Worm (Caenorhabditis elegans) whole organism, L1 larva: ENCODE measurements around the gene ilkp-1.
A peak's percentile ranks its signal among the peaks of the same experiment; 100 is the strongest.

Experiments used
- C04F5.9 ChIP-seq: sonication (generic microtip); optimal IDR thresholded peaks from 2 replicates; lab custom pipeline; 2016; ENCODE audit warnings: missing genetic modification characterization, missing compliant biosample characterization
- C16A3.4 ChIP-seq: fragments of 150-350 bp; optimal IDR thresholded peaks from 2 replicates; lab custom pipeline; 2014; ENCODE audit warnings: missing biosample characterization, missing genetic modification characterization
- C34B4.2 ChIP-seq: sonication (generic microtip); optimal IDR thresholded peaks from 2 replicates; lab custom pipeline; 2017; ENCODE audit warnings: mild to moderate bottlenecking, missing genetic modification characterization, missing compliant biosample characterization
- Y116A8C.19 ChIP-seq: sonication (generic microtip); optimal IDR thresholded peaks from 2 replicates; lab custom pipeline; 2016; ENCODE audit warnings: missing compliant biosample characterization, missing genetic modification characterization, borderline replicate concordance
- aha-1 ChIP-seq: fragments of 150-350 bp; optimal IDR thresholded peaks from 2 replicates; lab custom pipeline; 2014; ENCODE audit warnings: missing biosample characterization, missing genetic modification characterization
- aly-2 ChIP-seq: fragments of 150-350 bp; optimal IDR thresholded peaks from 2 replicates; lab custom pipeline; 2014; ENCODE audit warnings: missing biosample characterization, missing genetic modification characterization
- ceh-63 ChIP-seq: fragments of 200-800 bp; sonication (Bioruptor generic); optimal IDR thresholded peaks from 2 replicates; lab custom pipeline; 2018; ENCODE audit warnings: mild to moderate bottlenecking, missing genetic modification characterization, missing compliant biosample characterization
- ceh-90 ChIP-seq: sonication (generic microtip); optimal IDR thresholded peaks from 2 replicates; lab custom pipeline; 2016; ENCODE audit warnings: missing genetic modification characterization, missing compliant biosample characterization
- ces-1 ChIP-seq: fragments of 150-350 bp; optimal IDR thresholded peaks from 2 replicates; lab custom pipeline; 2014; ENCODE audit warnings: missing biosample characterization, missing genetic modification reagents, missing genetic modification characterization
- dpl-1 ChIP-seq, 3 experiments: fragments of 150-350 bp in 2 of 3; sonication (generic microtip) in 1 of 3; optimal IDR thresholded peaks; 2 replicates each; lab custom pipeline; 2014 to 2017; ENCODE audit warnings: missing biosample characterization in 3 of 3, missing genetic modification characterization in 3 of 3, missing genetic modification reagents in 3 of 3
- efl-3 ChIP-seq: fragments of 200-800 bp; sonication (Bioruptor generic); optimal IDR thresholded peaks from 2 replicates; lab custom pipeline; 2018; ENCODE audit warnings: mild to moderate bottlenecking, missing genetic modification characterization, missing compliant biosample characterization
- egl-13 ChIP-seq: sonication (generic microtip); optimal IDR thresholded peaks from 2 replicates; lab custom pipeline; 2016; ENCODE audit warnings: missing genotype, missing genetic modification reagents, missing genetic modification characterization, missing compliant biosample characterization
- elt-2 ChIP-seq: sonication (generic microtip); optimal IDR thresholded peaks from 2 replicates; lab custom pipeline; 2016; ENCODE audit warnings: missing genetic modification characterization, mild to moderate bottlenecking, inconsistent platforms, missing compliant biosample characterization, missing genetic modification reagents
- elt-3 ChIP-seq, 6 experiments: fragments of 150-350 bp in 1 of 6; sonication (generic microtip); optimal IDR thresholded peaks; 2 replicates each; lab custom pipeline; 2017 to 2018; ENCODE audit warnings: missing biosample characterization in 6 of 6, missing genetic modification characterization in 6 of 6, inconsistent platforms in 1 of 6
- fkh-10 ChIP-seq: sonication (generic microtip); optimal IDR thresholded peaks from 2 replicates; lab custom pipeline; 2017; ENCODE audit warnings: missing biosample characterization, missing genetic modification reagents, missing genetic modification characterization
- fkh-4 ChIP-seq: sonication (generic microtip); optimal IDR thresholded peaks from 2 replicates; lab custom pipeline; 2016; ENCODE audit warnings: missing compliant biosample characterization, missing genetic modification characterization, borderline replicate concordance
- fkh-8 ChIP-seq: sonication (generic microtip); optimal IDR thresholded peaks from 2 replicates; lab custom pipeline; 2016; ENCODE audit warnings: mild to moderate bottlenecking, missing genetic modification characterization, missing compliant biosample characterization
- fos-1 ChIP-seq: fragments of 150-350 bp; optimal IDR thresholded peaks from 2 replicates; lab custom pipeline; 2014; ENCODE audit warnings: missing biosample characterization, missing genetic modification characterization
- lin-13 ChIP-seq: fragments of 150-350 bp; optimal IDR thresholded peaks from 2 replicates; lab custom pipeline; 2014; ENCODE audit warnings: missing biosample characterization, missing genetic modification reagents, missing genetic modification characterization
- lin-14 ChIP-seq: fragments of 200-800 bp; sonication (Bioruptor generic); optimal IDR thresholded peaks from 2 replicates; lab custom pipeline; 2018; ENCODE audit warnings: mild to moderate bottlenecking, missing genetic modification characterization, moderate library complexity, missing compliant biosample characterization
- lin-35 ChIP-seq, 2 experiments: fragments of 150-350 bp; optimal IDR thresholded peaks; 2 replicates each; lab custom pipeline; 2014; ENCODE audit warnings: missing biosample characterization in 2 of 2, missing genetic modification characterization in 2 of 2, missing genetic modification reagents in 2 of 2
- lsy-2 ChIP-seq, 2 experiments: fragments of 150-350 bp; optimal IDR thresholded peaks; 2 replicates each; lab custom pipeline; 2014; ENCODE audit warnings: missing biosample characterization in 2 of 2, missing genetic modification characterization in 2 of 2
- mab-9 ChIP-seq: fragments of 200-800 bp; sonication (Bioruptor generic); IDR thresholded peaks from 2 replicates; pipeline ENCODE4 v1.3.6; 2022; ENCODE audit warnings: missing genetic modification reagents, missing genetic modification characterization, missing compliant biosample characterization
- mep-1 ChIP-seq: fragments of 150-350 bp; optimal IDR thresholded peaks from 2 replicates; lab custom pipeline; 2014; ENCODE audit warnings: missing biosample characterization, missing genetic modification characterization
- nhr-20 ChIP-seq: sonication (generic microtip); optimal IDR thresholded peaks from 2 replicates; lab custom pipeline; 2016; ENCODE audit warnings: mild to moderate bottlenecking, missing genetic modification characterization, missing compliant biosample characterization
- nhr-28 ChIP-seq: fragments of 150-350 bp; optimal IDR thresholded peaks from 2 replicates; lab custom pipeline; 2014; ENCODE audit warnings: missing biosample characterization, missing genetic modification characterization
- nhr-47 ChIP-seq: sonication (generic microtip); optimal IDR thresholded peaks from 2 replicates; lab custom pipeline; 2016; ENCODE audit warnings: mild to moderate bottlenecking, missing genetic modification characterization, moderate library complexity, missing compliant biosample characterization
- nhr-71 ChIP-seq: sonication (generic microtip); optimal IDR thresholded peaks from 2 replicates; lab custom pipeline; 2016; ENCODE audit warnings: mild to moderate bottlenecking, missing genetic modification characterization, moderate library complexity, missing compliant biosample characterization
- nhr-84 ChIP-seq: sonication (generic microtip); optimal IDR thresholded peaks from 2 replicates; lab custom pipeline; 2017; ENCODE audit warnings: missing biosample characterization, missing genetic modification characterization
- nhr-85 ChIP-seq: sonication (generic microtip); peaks from one replicate; lab custom pipeline; 2016; ENCODE audit warnings: missing genetic modification characterization, inconsistent platforms, missing compliant biosample characterization
- nhr-90 ChIP-seq: sonication (generic microtip); optimal IDR thresholded peaks from 2 replicates; lab custom pipeline; 2016; ENCODE audit warnings: mild to moderate bottlenecking, missing genetic modification characterization, missing compliant biosample characterization; ENCODE audit not compliant: poor library complexity
- sox-4 ChIP-seq: sonication (generic microtip); optimal IDR thresholded peaks from 2 replicates; lab custom pipeline; 2016; ENCODE audit warnings: missing genetic modification characterization, missing compliant biosample characterization
- sptf-1 ChIP-seq: fragments of 150-350 bp; optimal IDR thresholded peaks from 2 replicates; lab custom pipeline; 2014; ENCODE audit warnings: missing biosample characterization, missing genetic modification characterization
- swsn-7 ChIP-seq: sonication (generic microtip); optimal IDR thresholded peaks from 2 replicates; lab custom pipeline; 2016; ENCODE audit warnings: missing genetic modification characterization, missing compliant biosample characterization
- tbx-2 ChIP-seq: sonication (generic microtip); optimal IDR thresholded peaks from 2 replicates; lab custom pipeline; 2016; ENCODE audit warnings: missing genetic modification characterization, missing compliant biosample characterization
- xbp-1 ChIP-seq: sonication (generic microtip); optimal IDR thresholded peaks from 2 replicates; lab custom pipeline; 2016; ENCODE audit warnings: missing genetic modification characterization, missing compliant biosample characterization
- ztf-4 ChIP-seq: fragments of 150-350 bp; optimal IDR thresholded peaks from 2 replicates; lab custom pipeline; 2014; ENCODE audit warnings: missing biosample characterization, missing genetic modification characterization

Gene ilkp-1

DNA sequence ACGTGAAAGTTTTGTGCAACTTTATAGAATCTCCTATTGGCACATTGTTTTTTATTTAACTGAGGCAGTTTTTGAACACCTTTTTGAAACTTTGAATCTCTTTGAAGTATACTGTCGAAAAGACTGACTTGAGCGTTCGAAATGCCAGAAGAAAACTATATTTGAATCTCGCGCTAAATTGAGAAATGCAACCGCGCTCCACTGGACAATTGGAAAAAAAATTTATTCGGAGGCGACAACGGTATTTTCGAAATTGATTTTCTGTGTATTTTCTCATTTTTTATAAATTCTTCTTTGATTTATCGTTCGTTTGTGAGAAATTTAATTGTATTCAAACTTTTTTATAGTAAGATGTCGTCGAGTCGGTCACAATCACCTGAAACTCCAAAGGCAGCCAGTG is 28.0 kb upstream of the ilkp-1 start, which contains the start of gene let-858 (continued):
- TF ChIP-seq mab-9 (GFP tag; lab: Robert Waterston, UW) (no peak), tbx-2 (tag; lab: Kevin White, UChicago) (peak; percentile 59), nhr-85 (peak; percentile 44), Y116A8C.19 (no peak), nhr-28 (no peak), C34B4.2 (no peak), aly-2 (peak; percentile 36), nhr-90 (tag; lab: Kevin White, UChicago) (peak; percentile 67), ztf-4 (tag; lab: Kevin White, UChicago) (no peak), C04F5.9 (tag; lab: Kevin White, UChicago) (peak; percentile 10), aha-1 (tag; lab: Kevin White, UChicago) (no peak), nhr-71 (tag; lab: Kevin White, UChicago) (peak; percentile 71), sptf-1 (tag; lab: Kevin White, UChicago) (no peak), C16A3.4 (tag; lab: Kevin White, UChicago) (peak; percentile 54), mep-1 (peak; percentile 56), lin-35 (GFP tag; optimal IDR thresholded peaks at IDR 0.05; lab: Kevin White, UChicago) (peak; percentile 96 to 98), lsy-2 (tag; optimal IDR thresholded peaks at IDR 0.05; lab: Kevin White, UChicago) (peak; percentile 67 to 82), sox-4 (no peak), efl-3 (GFP tag; lab: Kevin White, UChicago) (no peak), fkh-4 (tag; lab: Kevin White, UChicago) (no peak), fos-1 (tag; lab: Kevin White, UChicago) (no peak), egl-13 (tag; lab: Kevin White, UChicago) (no peak), nhr-47 (peak; percentile 78), swsn-7 (tag; lab: Kevin White, UChicago) (peak; percentile 56), nhr-20 (tag; lab: Kevin White, UChicago) (peak; percentile 61), fkh-10 (GFP tag; lab: Kevin White, UChicago) (no peak)
- TF ChIP-seq, all 84 proteins: peak for 33

DNA sequence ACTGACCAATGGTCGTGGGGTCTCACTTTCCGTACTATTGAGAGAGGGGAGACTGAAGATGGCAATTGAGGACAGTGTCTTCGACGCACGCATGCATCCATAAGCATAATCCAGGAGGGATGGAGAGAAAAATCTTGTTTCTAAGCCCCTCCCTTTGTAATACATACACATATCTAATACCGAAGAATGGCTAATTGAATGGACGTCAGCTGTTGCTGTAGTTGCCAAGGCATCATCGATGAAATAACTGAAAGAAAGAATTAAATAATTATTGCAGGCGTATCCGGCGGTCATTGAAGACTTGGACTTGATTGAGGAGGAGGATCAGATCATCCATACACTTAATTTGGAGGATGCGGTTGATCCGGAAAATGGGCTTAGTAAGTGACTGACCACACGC is 24.5 kb upstream of the ilkp-1 start, which contains the start of gene F33A8.7:
F33A8.7 (minus strand) TSS at position 101 of the 400 bp plus-strand sequence.
- TF ChIP-seq ces-1 (no peak), dpl-1 (GFP tag; optimal IDR thresholded peaks at IDR 0.05; lab: Kevin White, UChicago) (no peak)

DNA sequence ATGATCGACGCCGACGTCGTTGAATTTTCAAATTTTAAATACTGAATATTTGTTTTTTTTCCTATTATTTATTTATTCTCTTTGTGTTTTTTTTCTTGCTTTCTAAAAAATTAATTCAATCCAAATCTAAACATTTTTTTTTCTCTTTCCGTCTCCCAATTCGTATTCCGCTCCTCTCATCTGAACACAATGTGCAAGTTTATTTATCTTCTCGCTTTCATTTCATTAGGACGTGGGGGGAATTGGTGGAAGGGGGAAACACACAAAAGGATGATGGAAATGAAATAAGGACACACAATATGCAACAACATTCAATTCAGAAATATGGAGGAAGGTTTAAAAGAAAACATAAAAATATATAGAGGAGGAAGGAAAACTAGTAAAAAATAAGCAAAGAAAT is 22.3 kb upstream of the ilkp-1 start:
- TF ChIP-seq lin-14 (GFP tag; lab: Kevin White, UChicago) (peak; percentile 7), aly-2 (peak; percentile 9), mab-9 (GFP tag; lab: Robert Waterston, UW) (no peak), elt-2 (tag; lab: Kevin White, UChicago) (no peak), ceh-63 (GFP tag; lab: Kevin White, UChicago) (no peak), ces-1 (no peak), fkh-8 (tag; lab: Kevin White, UChicago) (no peak), Y116A8C.19 (no peak), ceh-90 (no peak), nhr-84 (tag; lab: Kevin White, UChicago) (no peak), tbx-2 (tag; lab: Kevin White, UChicago) (no peak), lin-13 (no peak), lsy-2 (tag; optimal IDR thresholded peaks at IDR 0.05; lab: Kevin White, UChicago) (no peak)

DNA sequence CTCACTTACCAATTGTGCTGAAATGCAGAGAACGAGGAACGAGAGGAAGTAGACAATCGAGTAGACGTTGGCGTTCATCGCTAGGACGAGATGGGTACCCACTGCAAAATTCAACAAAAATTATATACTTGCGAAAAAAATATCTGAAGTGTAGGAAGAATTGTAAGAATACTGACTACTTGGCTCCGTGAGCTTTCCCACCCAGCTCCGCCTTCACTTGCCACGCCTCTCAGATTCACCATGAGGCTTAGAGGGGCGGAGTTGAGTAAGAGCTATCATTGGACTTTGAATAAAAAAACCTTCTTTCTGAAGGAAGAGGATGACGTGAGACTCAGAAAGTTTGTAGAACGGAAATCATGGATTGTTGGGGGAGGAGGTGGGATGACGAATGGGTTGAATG is 19.8 kb upstream of the ilkp-1 start, which contains the start of gene nlp-18:
nlp-18 (minus strand) TSS at position 101 of the 400 bp plus-strand sequence.
- no peak for TF ChIP-seq nhr-28

DNA sequence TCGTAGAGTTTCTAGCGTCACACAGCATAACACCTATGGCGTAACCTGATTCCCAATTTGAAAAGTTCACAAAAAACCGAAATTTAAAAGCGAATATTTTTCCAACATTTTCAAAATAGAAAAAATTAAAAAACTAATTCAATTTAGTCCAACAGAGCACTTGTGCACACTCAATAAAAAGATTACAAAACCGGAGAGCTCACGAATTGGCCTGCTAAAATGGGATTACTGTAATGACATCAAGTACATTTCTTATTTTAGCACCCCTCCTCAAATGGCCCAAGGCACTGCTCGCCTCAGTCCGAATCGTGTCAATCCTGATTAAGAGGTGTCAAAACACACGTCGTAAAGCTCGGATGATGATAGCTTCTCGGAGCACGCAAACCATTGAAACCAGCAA is 17.2 kb upstream of the ilkp-1 start:
- TF ChIP-seq elt-3 (tag; optimal IDR thresholded peaks at IDR 0.05; lab: Kevin White, UChicago) (no peak), xbp-1 (tag; lab: Kevin White, UChicago) (no peak)
